Worm (Caenorhabditis elegans): Measurements from ENCODE around the gene rps-24.
A peak's percentile ranks its signal among the peaks of the same experiment; 100 is the strongest.

Gene rps-24

DNA sequence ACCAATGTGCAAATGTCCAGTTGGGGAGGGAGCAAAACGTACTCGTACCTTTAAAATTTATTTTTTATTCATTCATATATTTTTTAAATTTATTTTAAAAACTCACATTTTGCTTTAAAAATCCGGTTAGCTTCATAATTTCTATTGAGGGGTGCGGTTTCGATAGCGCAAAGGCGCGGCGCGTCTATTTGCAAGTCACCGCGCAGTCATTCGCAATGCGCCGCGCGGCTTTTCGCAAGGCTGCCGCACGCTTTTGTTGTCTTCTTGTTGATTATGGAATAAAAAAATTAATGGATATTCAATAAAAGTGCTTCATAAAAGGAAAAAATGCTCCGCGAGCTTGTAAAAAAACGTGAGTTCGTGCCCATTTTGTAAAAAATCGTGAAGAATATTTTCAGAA lies 4.6 kb downstream of the rps-24 start, which contains the start of the genes ears-2 and uncp-18 (continued):
- TF ChIP-seq gei-8 (GFP tag; optimal IDR thresholded peaks at IDR 0.05) (peak; percentile 56), tag-97 (GFP tag; IDR thresholded peaks at IDR 0.05) (no peak), tra-1 (GFP tag; IDR thresholded peaks at IDR 0.05) (peak; percentile 74; the same call in 1 of the 2 replicates), dmd-6 (GFP tag; IDR thresholded peaks at IDR 0.05) (peak; percentile 71), ceh-28 (tag; optimal IDR thresholded peaks at IDR 0.05) (no peak), ces-1 (GFP tag; optimal IDR thresholded peaks at IDR 0.05) (peak; percentile 53), dmd-8 (GFP tag; IDR thresholded peaks at IDR 0.05) (no peak), nhr-102 (tag; optimal IDR thresholded peaks at IDR 0.05) (peak; percentile 85), daf-19 (GFP tag; conservative IDR thresholded peaks at IDR 0.05) (no peak), Y105C5A.15 (GFP tag; IDR thresholded peaks at IDR 0.05) (peak; percentile 89), pqm-1 (tag; optimal IDR thresholded peaks at IDR 0.05) (peak; percentile 54), ceh-62 (tag; optimal IDR thresholded peaks at IDR 0.05) (no peak), lsy-2 (tag; optimal IDR thresholded peaks at IDR 0.05) (peak; percentile 84 to 95), ceh-82 (tag; optimal IDR thresholded peaks at IDR 0.05) (no peak), nhr-237 (tag; optimal IDR thresholded peaks at IDR 0.05) (no peak), dmd-9 (GFP tag; IDR thresholded peaks at IDR 0.05) (peak; percentile 87), vab-7 (GFP tag; IDR thresholded peaks at IDR 0.05) (peak; percentile 98), aly-2 (tag; optimal IDR thresholded peaks at IDR 0.05) (peak; percentile 54), unc-130 (GFP tag; optimal IDR thresholded peaks at IDR 0.05) (peak; percentile 97), R02D3.7 (tag; optimal IDR thresholded peaks at IDR 0.05) (peak; percentile 55), nhr-48 (tag; optimal IDR thresholded peaks at IDR 0.05) (peak; percentile 71), nhr-25 (tag; optimal IDR thresholded peaks at IDR 0.05; ENCODE audit: borderline replicate concordance, insufficient read depth) (peak; percentile 69), rbr-2 (tag; optimal IDR thresholded peaks at IDR 0.05) (peak; percentile 91), ctbp-1 (GFP tag; IDR thresholded peaks at IDR 0.05) (peak; percentile 87), Y48G9A.11 (GFP tag; IDR thresholded peaks at IDR 0.05) (peak; percentile 49; the same call in 1 of the 2 replicates), F26F4.8 (GFP tag; conservative IDR thresholded peaks at IDR 0.05) (no peak), daf-12 (tag; optimal IDR thresholded peaks at IDR 0.05) (no peak), Y5F2A.4 (GFP tag; optimal IDR thresholded peaks at IDR 0.05) (no peak), mep-1 (tag; optimal IDR thresholded peaks at IDR 0.05) (peak; percentile 98), mxl-3 (GFP tag; optimal IDR thresholded peaks at IDR 0.05) (peak; percentile 84), mes-2 (tag; optimal IDR thresholded peaks at IDR 0.05; ENCODE audit: poor library complexity, severe bottlenecking) (peak; percentile 99), aha-1 (tag) (peak; percentile 96), php-3 (GFP tag; IDR thresholded peaks at IDR 0.05) (peak; percentile 71; the same call in 1 of the 2 replicates), lim-7 (GFP tag; IDR thresholded peaks at IDR 0.05) (peak; percentile 79), egl-43 (GFP tag; IDR thresholded peaks at IDR 0.05) (peak; percentile 88), spr-1 (tag; optimal IDR thresholded peaks at IDR 0.05) (peak; percentile 90), nhr-42 (GFP tag; IDR thresholded peaks at IDR 0.05) (peak; percentile 79), nhr-11 (tag; optimal IDR thresholded peaks at IDR 0.05) (no peak), nhr-28 (tag; optimal IDR thresholded peaks at IDR 0.05) (peak; percentile 63), madf-5 (GFP tag; IDR thresholded peaks at IDR 0.05) (no peak), hmg-1.1 (GFP tag; IDR thresholded peaks at IDR 0.05) (peak; percentile 95), egl-27 (tag; optimal IDR thresholded peaks at IDR 0.05) (no peak), Y75B8A.6 (GFP tag; IDR thresholded peaks at IDR 0.05) (peak; percentile 81; the same call in 1 of the 2 replicates), dpl-1 (GFP tag; optimal IDR thresholded peaks at IDR 0.05) (peak; percentile 81), mdt-29 (GFP tag; IDR thresholded peaks at IDR 0.05) (peak; percentile 73), lin-13 (GFP tag; optimal IDR thresholded peaks at IDR 0.05) (peak; percentile 92), nhr-10 (tag; optimal IDR thresholded peaks at IDR 0.05) (peak; percentile 43), F44E2.7 (GFP tag; IDR thresholded peaks at IDR 0.05) (peak; percentile 84; the same call in 1 of the 2 replicates), jun-1 (tag; optimal IDR thresholded peaks at IDR 0.05) (no peak), snpc-1.2 (GFP tag; IDR thresholded peaks at IDR 0.05) (peak; percentile 75), lin-29 (GFP tag; IDR thresholded peaks at IDR 0.05) (peak; percentile 75), duxl-1 (tag; optimal IDR thresholded peaks at IDR 0.05; ENCODE audit: poor library complexity) (peak; percentile 94)
